Worm (Caenorhabditis elegans): ENCODE data around the gene fbxb-105.

DNA sequence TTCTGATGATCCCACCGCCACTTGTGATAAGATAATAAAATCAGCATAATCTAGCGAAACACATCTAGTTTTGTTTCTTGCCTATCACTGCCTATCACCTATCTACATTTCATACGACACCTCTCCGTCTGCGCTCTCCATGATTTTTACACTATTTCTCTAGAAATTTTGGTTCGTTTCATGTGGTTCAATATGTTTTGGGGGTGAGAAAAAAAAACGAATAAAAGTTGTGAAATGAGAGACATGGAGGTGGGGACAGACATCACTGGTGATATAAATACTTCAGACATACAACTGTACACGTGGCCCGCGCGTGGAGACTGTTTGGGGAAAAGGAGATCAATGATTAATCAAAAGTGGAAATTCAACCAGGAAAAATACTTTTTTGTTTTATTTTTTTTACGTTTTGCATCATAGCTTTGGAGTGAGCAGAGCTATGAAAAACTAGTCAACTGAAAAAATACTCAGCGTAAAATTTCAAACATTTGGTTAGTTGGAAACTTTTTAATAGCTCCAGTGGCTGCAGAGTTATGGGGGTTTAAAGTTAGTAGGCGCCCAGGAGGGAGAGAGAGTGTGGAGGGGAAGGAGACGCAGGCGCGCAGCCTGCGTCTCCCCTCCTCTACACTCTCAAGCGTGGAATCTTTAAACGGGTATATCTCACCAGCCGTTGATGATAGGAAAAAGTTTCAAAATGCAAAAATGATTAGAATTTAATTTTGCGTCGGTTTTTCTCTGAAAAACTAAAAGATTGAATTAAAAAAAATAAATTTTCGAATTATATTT is 32.3 kb upstream of the fbxb-105 start:
- TF ChIP-seq hnd-1 (tag; optimal IDR thresholded peaks at IDR 0.05) (no peak), ama-1 (optimal IDR thresholded peaks at IDR 0.05) (no peak)
